Fruit fly (Drosophila melanogaster) whole organism, wandering third instar larva: ENCODE results near the gene smash.

Experiments used
- lola ChIP-seq: fragments of >200 bp; optimal IDR thresholded peaks from 2 replicates; lab custom pipeline; 2017; ENCODE audit warnings: missing biosample characterization, missing genetic modification characterization
- sage ChIP-seq: fragments of 200-800 bp; sonication (Bioruptor generic); optimal IDR thresholded peaks from 2 replicates; lab custom pipeline; 2016; ENCODE audit warnings: missing biosample characterization, mild to moderate bottlenecking, missing genetic modification characterization

DNA sequence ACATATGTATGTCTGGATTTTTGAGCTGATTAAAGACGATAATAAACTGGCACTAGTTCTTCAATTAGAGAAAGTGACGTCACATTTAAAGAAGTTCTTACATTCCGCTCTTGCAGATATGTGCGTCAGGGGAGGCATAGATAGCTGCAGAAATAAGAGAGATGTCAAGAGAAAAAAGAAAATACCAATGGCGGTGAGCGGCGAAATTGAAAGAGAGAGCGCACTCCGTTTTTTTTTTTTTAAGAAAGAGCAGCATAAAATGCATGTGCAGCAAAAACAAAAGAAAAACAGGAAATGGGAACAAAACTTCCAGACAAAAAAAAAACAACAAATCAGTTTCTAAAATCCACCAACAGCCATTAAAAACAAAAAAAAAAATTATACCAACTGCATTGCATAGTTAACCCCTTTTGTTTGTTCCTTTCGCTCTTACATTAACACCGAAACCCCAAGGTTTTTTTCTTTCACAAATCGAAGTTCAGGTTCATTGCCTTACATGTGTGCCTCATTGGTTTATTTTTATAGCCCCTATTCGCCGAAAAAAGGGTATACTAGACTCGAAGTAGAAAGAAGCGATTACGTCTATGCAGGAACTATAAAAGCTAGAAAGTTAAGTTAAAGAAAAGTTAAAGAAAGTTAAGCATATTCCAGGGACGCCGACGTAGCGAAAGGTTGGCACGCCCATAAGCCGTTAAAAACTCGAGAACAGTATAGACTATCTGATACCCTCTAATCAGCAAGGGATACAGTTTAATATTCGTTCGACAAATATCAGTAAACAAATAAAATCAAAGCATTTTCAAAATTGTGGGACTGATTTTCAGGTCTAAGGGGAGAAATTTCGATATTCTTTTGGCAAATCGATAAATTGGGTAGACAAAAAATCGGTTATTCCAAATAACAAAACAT is 81.5 kb downstream of the smash start:
- TF ChIP-seq sage (GFP tag; lab: Kevin White, UChicago) (peak; percentile 54), lola (no peak)
